ENCODE assay signal across 6 fruit fly cellular contexts in genomic region chr3L:8651876-8652571, dm6.
TF ChIP-seq lines count a peak whose summit lies in the region.

No protein-coding gene starts in this region.

- peak; percentile 80 to 94 for TF ChIP-seq CTCF in S2 (optimal IDR thresholded peaks at IDR 0.05; lab: Kevin White, UChicago)
- TF ChIP-seq CTCF in whole organism, embryonic (GFP tag; optimal IDR thresholded peaks at IDR 0.05; lab: Kevin White, UChicago) = peak; percentile 96

TF ChIP-seq in whole organism, adult, 20 proteins besides CTCF, POLR2A, EP300 and RAD21:
- TF ChIP-seq CG33017 (tag; optimal IDR thresholded peaks at IDR 0.05; lab: Kevin White, UChicago) (no peak), pad (GFP tag; optimal IDR thresholded peaks at IDR 0.05; lab: Kevin White, UChicago) (no peak), CG7045 (GFP tag; optimal IDR thresholded peaks at IDR 0.05; lab: Kevin White, UChicago) (no peak), CG7101 (tag; optimal IDR thresholded peaks at IDR 0.05; lab: Kevin White, UChicago) (no peak), bab1 (GFP tag; optimal IDR thresholded peaks at IDR 0.05; lab: Kevin White, UChicago) (peak; percentile 63), kay (GFP tag; lab: Kevin White, UChicago; ENCODE audit: borderline replicate concordance) (peak; percentile 23), Hr96 (GFP tag; optimal IDR thresholded peaks at IDR 0.05; lab: Kevin White, UChicago) (no peak), cnc (optimal IDR thresholded peaks at IDR 0.05; lab: Kevin White, UChicago) (no peak), toe (GFP tag; optimal IDR thresholded peaks at IDR 0.05; lab: Kevin White, UChicago) (no peak), cic (GFP tag; optimal IDR thresholded peaks at IDR 0.05; lab: Kevin White, UChicago) (no peak), Crg-1 (GFP tag; optimal IDR thresholded peaks at IDR 0.05; lab: Kevin White, UChicago) (no peak), Mnt (GFP tag; optimal IDR thresholded peaks at IDR 0.05; lab: Kevin White, UChicago) (no peak), CG14711 (tag; optimal IDR thresholded peaks at IDR 0.05; lab: Kevin White, UChicago) (no peak), ovo (GFP tag; optimal IDR thresholded peaks at IDR 0.05; lab: Kevin White, UChicago) (no peak)

TF ChIP-seq in whole organism, embryonic, 481 proteins besides CTCF, POLR2A, EP300 and RAD21 (continues in another document):
- TF ChIP-seq gcm2 (GFP tag; optimal IDR thresholded peaks at IDR 0.05; lab: Kevin White, UChicago) (no peak), otp (GFP tag; IDR thresholded peaks at IDR 0.05; lab: Robert Waterston, UW) (no peak), vvl (GFP tag; IDR thresholded peaks at IDR 0.05; lab: Robert Waterston, UW) (peak; percentile 31; the same call in 1 of the 2 replicates), CG3838 (GFP tag; optimal IDR thresholded peaks at IDR 0.05; lab: Kevin White, UChicago) (no peak), sens (GFP tag; lab: Kevin White, UChicago) (peak; percentile 23), NfI (GFP tag; optimal IDR thresholded peaks at IDR 0.05; lab: Kevin White, UChicago) (no peak), GATAe (GFP tag; conservative IDR thresholded peaks at IDR 0.05; lab: Robert Waterston, UW) (no peak), chinmo (GFP tag; IDR thresholded peaks at IDR 0.05; lab: Robert Waterston, UW; ENCODE audit: partially characterized antibody) (peak; percentile 77; the same call in 1 of the 4 replicates), CoRest (tag; optimal IDR thresholded peaks at IDR 0.05; lab: Kevin White, UChicago) (peak; percentile 17), CG9437 (GFP tag; optimal IDR thresholded peaks at IDR 0.05; lab: Kevin White, UChicago) (peak; percentile 41), Myb (GFP tag; optimal IDR thresholded peaks at IDR 0.05; lab: Kevin White, UChicago) (peak; percentile 97), pita (GFP tag; optimal IDR thresholded peaks at IDR 0.05; lab: Kevin White, UChicago) (peak; percentile 31), NC2α (GFP tag; optimal IDR thresholded peaks at IDR 0.05; lab: Kevin White, UChicago) (no peak), Lhr (GFP tag; optimal IDR thresholded peaks at IDR 0.05; lab: Kevin White, UChicago) (peak; percentile 42), zen (tag; optimal IDR thresholded peaks at IDR 0.05; lab: Kevin White, UChicago) (peak; percentile 32), Hand (GFP tag; optimal IDR thresholded peaks at IDR 0.05; lab: Kevin White, UChicago) (no peak), Ptx1 (GFP tag; IDR thresholded peaks at IDR 0.05; lab: Robert Waterston, UW) (0 out of 2 replicates have a peak, but pooled peaks have one; percentile 11), CG15696 (tag; optimal IDR thresholded peaks at IDR 0.05; lab: Kevin White, UChicago) (peak; percentile 20), nmo (GFP tag; optimal IDR thresholded peaks at IDR 0.05; lab: Kevin White, UChicago) (peak; percentile 14)

TF ChIP-seq in whole organism, prepupa, 60 proteins besides CTCF, POLR2A, EP300 and RAD21:
- TF ChIP-seq lz (GFP tag; optimal IDR thresholded peaks at IDR 0.05; lab: Kevin White, UChicago) (no peak), CG9139 (GFP tag; optimal IDR thresholded peaks at IDR 0.05; lab: Kevin White, UChicago) (no peak), dsx (GFP tag; optimal IDR thresholded peaks at IDR 0.05; lab: Kevin White, UChicago; ENCODE audit: poor library complexity, severe bottlenecking) (peak; percentile 98), CG6854 (GFP tag; optimal IDR thresholded peaks at IDR 0.05; lab: Kevin White, UChicago) (no peak), CG8119 (GFP tag; IDR thresholded peaks at IDR 0.05; lab: Robert Waterston, UW) (no peak), CG16779 (tag; optimal IDR thresholded peaks at IDR 0.05; lab: Kevin White, UChicago) (no peak), Smox (GFP tag; optimal IDR thresholded peaks at IDR 0.05; lab: Kevin White, UChicago) (no peak)

TF ChIP-seq in whole organism, pupa, 21 proteins besides CTCF, POLR2A, EP300 and RAD21:
- TF ChIP-seq CG4496 (GFP tag; IDR thresholded peaks at IDR 0.05; lab: Robert Waterston, UW) = peak; percentile 37; the same call in 1 of the 3 replicates
- TF ChIP-seq Pif1A (GFP tag; optimal IDR thresholded peaks at IDR 0.05; lab: Kevin White, UChicago) = no peak
- no peak for TF ChIP-seq CG13204 (GFP tag; optimal IDR thresholded peaks at IDR 0.05; lab: Kevin White, UChicago)

TF ChIP-seq in whole organism, wandering third instar larva, 38 proteins besides CTCF, POLR2A, EP300 and RAD21:
- TF ChIP-seq Myc (optimal IDR thresholded peaks at IDR 0.05; lab: Kevin White, UChicago) (peak; percentile 90), fru (GFP tag; optimal IDR thresholded peaks at IDR 0.05; lab: Kevin White, UChicago) (peak; percentile 12), dmrt93B (GFP tag; optimal IDR thresholded peaks at IDR 0.05; lab: Kevin White, UChicago) (no peak)
